Worm (Caenorhabditis elegans) whole organism, young adult: ENCODE measurements around the gene C56A3.5.

Experiments
- K11D2.4 ChIP-seq: fragments of 200-800 bp; sonication (Bioruptor generic); IDR thresholded peaks from 2 replicates; pipeline ENCODE4 v1.3.6; 2022; ENCODE audit warnings: missing genetic modification reagents, missing genetic modification characterization, missing compliant biosample characterization
- K12H6.12 ChIP-seq: fragments of 200-800 bp; sonication (Bioruptor generic); optimal IDR thresholded peaks from 2 replicates; lab custom pipeline; 2018; ENCODE audit warnings: mild to moderate bottlenecking, missing genetic modification characterization, missing compliant biosample characterization
- Y53F4B.3 ChIP-seq: fragments of 200-800 bp; sonication (Bioruptor generic); IDR thresholded peaks from 2 replicates; pipeline ENCODE4 v1.3.6; 2022; ENCODE audit warnings: missing genetic modification reagents, missing genetic modification characterization, missing compliant biosample characterization
- ztf-6 ChIP-seq: fragments of 200-800 bp; sonication (Bioruptor generic); IDR thresholded peaks from 2 replicates; pipeline ENCODE4 v1.3.6; 2022; ENCODE audit warnings: missing genetic modification reagents, missing genetic modification characterization, missing compliant biosample characterization

C56A3.5 gene

ce11 chrV:13600882-13601281 lies 49.1 kb downstream of the C56A3.5 start, which contains the start of gene rdy-2:
Gene rdy-2 (minus strand): TSS chrV:13600982.
- TF ChIP-seq K12H6.12 (tag; lab: Kevin White, UChicago) (no peak), K11D2.4 (GFP tag; lab: Robert Waterston, UW) (no peak), Y53F4B.3 (GFP tag; lab: Robert Waterston, UW) (no peak), ztf-6 (GFP tag; lab: Robert Waterston, UW) (no peak)
